Worm (Caenorhabditis elegans): Measurements from ENCODE around the gene F41C6.6.

ce11 chrX:6853318-6853717 lies 28.4 kb downstream of the F41C6.6 start, which contains the start of gene rig-3:
- no peak for TF ChIP-seq fos-1 (tag; optimal IDR thresholded peaks at IDR 0.05)
- TF ChIP-seq ama-1 (optimal IDR thresholded peaks at IDR 0.05) = no peak
- TF ChIP-seq skn-1 (tag; optimal IDR thresholded peaks at IDR 0.05) = no peak
- no peak for TF ChIP-seq nhr-77 (tag; optimal IDR thresholded peaks at IDR 0.05)
- TF ChIP-seq pha-4 (tag; optimal IDR thresholded peaks at IDR 0.05) = no peak
- TF ChIP-seq jun-1 (tag; optimal IDR thresholded peaks at IDR 0.05) = no peak
- no peak for TF ChIP-seq nhr-237 (tag; optimal IDR thresholded peaks at IDR 0.05)
- TF ChIP-seq R02D3.7 (tag; optimal IDR thresholded peaks at IDR 0.05) = no peak
- no peak for TF ChIP-seq ztf-11 (tag; optimal IDR thresholded peaks at IDR 0.05)
- no peak for TF ChIP-seq ceh-82 (tag; optimal IDR thresholded peaks at IDR 0.05)
